Worm (Caenorhabditis elegans): ENCODE results near the gene C16C8.8.

DNA sequence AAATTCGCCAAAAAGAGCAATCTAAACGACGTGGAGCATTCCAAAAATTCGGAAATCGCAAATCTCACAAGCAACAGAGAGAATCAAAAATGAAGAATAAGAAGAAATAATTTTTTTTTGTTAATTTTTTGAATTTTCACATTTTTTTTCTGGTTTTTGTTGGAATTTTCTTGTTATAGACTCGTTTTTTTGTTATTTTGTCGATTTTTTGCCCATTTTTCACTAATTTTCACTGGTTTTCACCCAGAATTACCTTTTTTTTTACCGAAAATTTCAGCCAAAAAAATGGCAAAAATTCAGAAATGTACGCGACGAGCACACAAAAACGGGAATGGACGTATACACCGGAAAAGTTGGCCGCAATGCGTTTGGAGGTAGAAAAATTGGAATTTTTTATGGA, 43.2 kb upstream of the C16C8.8 start, which contains the start of gene cyh-1:
- TF ChIP-seq lsy-2 (tag; optimal IDR thresholded peaks at IDR 0.05) (no peak), mls-2 (tag; optimal IDR thresholded peaks at IDR 0.05) (no peak), ztf-11 (tag; optimal IDR thresholded peaks at IDR 0.05) (no peak), nhr-76 (tag; optimal IDR thresholded peaks at IDR 0.05) (no peak), elt-3 (tag; optimal IDR thresholded peaks at IDR 0.05) (no peak), mab-5 (tag; optimal IDR thresholded peaks at IDR 0.05) (no peak), snpc-4 (tag; optimal IDR thresholded peaks at IDR 0.05) (no peak), pha-4 (tag; optimal IDR thresholded peaks at IDR 0.05) (no peak), ces-1 (GFP tag; optimal IDR thresholded peaks at IDR 0.05) (no peak), sem-2 (GFP tag; optimal IDR thresholded peaks at IDR 0.05) (no peak), tbx-8 (GFP tag; optimal IDR thresholded peaks at IDR 0.05) (no peak), unc-62 (GFP tag; optimal IDR thresholded peaks at IDR 0.05) (no peak), nhr-28 (tag; optimal IDR thresholded peaks at IDR 0.05) (no peak)
